Fruit fly (Drosophila melanogaster): Measurements from ENCODE around the gene Cox11.

- TF ChIP-seq pan (optimal IDR thresholded peaks at IDR 0.05) (no peak), usp (GFP tag; optimal IDR thresholded peaks at IDR 0.05) (no peak), psq (optimal IDR thresholded peaks at IDR 0.05) (no peak), Dll (optimal IDR thresholded peaks at IDR 0.05) (no peak), EcR (GFP tag; optimal IDR thresholded peaks at IDR 0.05) (no peak), CG8478 (optimal IDR thresholded peaks at IDR 0.05) (no peak)
Measured at dm6 chr2L:5532061-5532460, 5.3 kb downstream of the Cox11 start, which contains the start of gene Coq6.

Measured in whole organism.